Worm (Caenorhabditis elegans): ENCODE results near the gene seu-1.

The seu-1 gene

DNA sequence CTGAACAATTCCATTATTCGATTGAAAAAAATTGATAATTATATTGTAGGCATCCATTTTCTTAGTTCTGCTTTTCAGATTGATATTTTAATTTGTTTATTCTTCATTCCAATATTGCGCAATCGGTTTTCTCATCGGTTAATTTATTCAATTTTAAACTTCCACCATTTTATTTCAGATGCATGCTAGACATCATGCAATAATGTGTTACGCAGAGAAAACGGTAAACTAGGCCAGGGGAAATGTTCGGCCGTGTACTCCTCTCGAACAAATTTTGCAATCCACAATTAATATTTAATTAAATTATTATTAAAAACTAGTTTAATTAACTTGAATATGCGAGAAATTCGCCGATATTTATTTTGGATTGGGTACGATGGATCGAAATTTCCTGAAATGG lies 7.8 kb upstream of the seu-1 start, which contains the start of gene Y73B6BL.29 (continued):
- TF ChIP-seq hlh-13 (GFP tag; optimal IDR thresholded peaks at IDR 0.05) (no peak), fax-1 (tag; optimal IDR thresholded peaks at IDR 0.05) (peak; percentile 75), T23F11.4 (GFP tag; optimal IDR thresholded peaks at IDR 0.05) (no peak), ttx-3 (tag; optimal IDR thresholded peaks at IDR 0.05) (peak; percentile 54), fkh-6 (tag; optimal IDR thresholded peaks at IDR 0.05) (no peak), pha-2 (tag; optimal IDR thresholded peaks at IDR 0.05) (peak; percentile 40), elt-2 (tag; optimal IDR thresholded peaks at IDR 0.05) (peak; percentile 58), pax-1 (tag; optimal IDR thresholded peaks at IDR 0.05) (peak; percentile 63), ceh-30 (tag; optimal IDR thresholded peaks at IDR 0.05) (no peak), gmeb-2 (tag; optimal IDR thresholded peaks at IDR 0.05) (peak; percentile 18), dmd-4 (tag; optimal IDR thresholded peaks at IDR 0.05; ENCODE audit: borderline replicate concordance) (no peak), dve-1 (tag; optimal IDR thresholded peaks at IDR 0.05) (no peak), pqm-1 (tag; optimal IDR thresholded peaks at IDR 0.05) (peak; percentile 69), ceh-48 (tag; optimal IDR thresholded peaks at IDR 0.05) (no peak), pag-3 (tag; optimal IDR thresholded peaks at IDR 0.05; ENCODE audit: borderline replicate concordance) (no peak), fkh-10 (GFP tag; optimal IDR thresholded peaks at IDR 0.05) (no peak), rnt-1 (tag; optimal IDR thresholded peaks at IDR 0.05) (peak; percentile 59), lim-6 (tag; optimal IDR thresholded peaks at IDR 0.05) (peak; percentile 32), hlh-6 (tag; optimal IDR thresholded peaks at IDR 0.05) (no peak), ceh-18 (tag; optimal IDR thresholded peaks at IDR 0.05) (peak; percentile 27), zip-5 (tag; optimal IDR thresholded peaks at IDR 0.05) (peak; percentile 84), unc-3 (GFP tag; conservative IDR thresholded peaks at IDR 0.05) (no peak), unc-3 (tag; optimal IDR thresholded peaks at IDR 0.05) (peak; percentile 27), pat-9 (tag; optimal IDR thresholded peaks at IDR 0.05) (no peak), ceh-31 (tag; optimal IDR thresholded peaks at IDR 0.05) (peak; percentile 91), pha-4 (tag; optimal IDR thresholded peaks at IDR 0.05) (no peak), madf-2 (tag; optimal IDR thresholded peaks at IDR 0.05) (no peak), hlh-8 (tag; optimal IDR thresholded peaks at IDR 0.05) (peak; percentile 86), ceh-6 (GFP tag; optimal IDR thresholded peaks at IDR 0.05) (no peak), nhr-11 (tag; optimal IDR thresholded peaks at IDR 0.05) (no peak), ref-2 (tag; optimal IDR thresholded peaks at IDR 0.05) (peak; percentile 90), unc-42 (tag; optimal IDR thresholded peaks at IDR 0.05) (peak; percentile 82), syd-9 (tag; optimal IDR thresholded peaks at IDR 0.05) (no peak), tbx-2 (tag; optimal IDR thresholded peaks at IDR 0.05) (peak; percentile 87), nfya-1 (tag; optimal IDR thresholded peaks at IDR 0.05) (peak; percentile 50), tbx-7 (tag; optimal IDR thresholded peaks at IDR 0.05) (peak; percentile 86), ceh-24 (tag; optimal IDR thresholded peaks at IDR 0.05) (no peak), mec-3 (tag; optimal IDR thresholded peaks at IDR 0.05; ENCODE audit: borderline replicate concordance) (peak; percentile 73), elt-4 (tag; optimal IDR thresholded peaks at IDR 0.05) (no peak), che-1 (tag; optimal IDR thresholded peaks at IDR 0.05) (no peak), pros-1 (tag; optimal IDR thresholded peaks at IDR 0.05) (no peak), K02D7.2 (tag; optimal IDR thresholded peaks at IDR 0.05) (no peak), ceh-34 (tag; optimal IDR thresholded peaks at IDR 0.05) (peak; percentile 13), C38D4.7 (GFP tag; optimal IDR thresholded peaks at IDR 0.05) (no peak), ceh-45 (GFP tag; IDR thresholded peaks at IDR 0.05) (no peak), hlh-30 (tag; optimal IDR thresholded peaks at IDR 0.05; ENCODE audit: insufficient read depth) (no peak), ceh-14 (tag; optimal IDR thresholded peaks at IDR 0.05) (peak; percentile 56), odd-2 (tag; optimal IDR thresholded peaks at IDR 0.05) (no peak)
